Worm (Caenorhabditis elegans): ENCODE measurements around the gene C32H11.3.

DNA sequence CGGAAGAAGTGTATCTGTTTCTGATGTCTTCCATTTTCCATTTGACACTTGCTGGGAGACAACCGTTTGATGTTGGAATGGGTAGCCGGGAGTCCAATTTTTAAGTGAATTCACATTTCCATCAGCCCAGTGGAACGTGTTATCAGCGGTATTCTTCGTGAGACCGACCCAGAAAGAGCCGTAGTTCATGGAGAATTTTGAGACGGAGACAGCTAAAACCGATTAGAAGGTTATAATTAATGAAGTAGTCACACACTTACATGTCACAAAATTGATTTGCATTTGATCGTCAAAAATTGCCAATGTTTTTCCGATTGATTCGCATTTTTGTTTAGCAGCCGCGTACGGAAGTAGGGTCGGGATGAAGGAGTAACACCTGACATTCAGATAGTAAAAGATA lies 49.0 kb upstream of the C32H11.3 start:
- TF ChIP-seq tab-1 (GFP tag; IDR thresholded peaks at IDR 0.05) (no peak), cog-1 (tag; optimal IDR thresholded peaks at IDR 0.05) (no peak), klf-2 (GFP tag; conservative IDR thresholded peaks at IDR 0.05) (no peak), T22C8.4 (GFP tag; IDR thresholded peaks at IDR 0.05) (no peak), med-1 (GFP tag; optimal IDR thresholded peaks at IDR 0.05; ENCODE audit: insufficient read depth) (no peak), flt-1 (GFP tag; IDR thresholded peaks at IDR 0.05) (no peak), ztf-29 (GFP tag; IDR thresholded peaks at IDR 0.05) (no peak), ztf-23 (GFP tag; IDR thresholded peaks at IDR 0.05) (no peak), ref-1 (GFP tag; conservative IDR thresholded peaks at IDR 0.05) (no peak)

Measured in whole organism, midembryonic.